Worm (Caenorhabditis elegans) whole organism, late embryonic: ENCODE results near the gene ZK353.4.

ENCODE experiments used
- K02D7.2 ChIP-seq: sonication (generic microtip); optimal IDR thresholded peaks from 2 replicates; lab custom pipeline; 2017; ENCODE audit warnings: mild to moderate bottlenecking, missing genetic modification characterization, missing compliant biosample characterization
- K09A11.1 ChIP-seq: sonication (generic microtip); optimal IDR thresholded peaks from 2 replicates; lab custom pipeline; 2017; ENCODE audit warnings: antibody characterized with exemption, mild to moderate bottlenecking, missing genetic modification characterization, missing compliant biosample characterization; ENCODE audit not compliant: insufficient read depth
- ahr-1 ChIP-seq: sonication (generic microtip); optimal IDR thresholded peaks from 2 replicates; lab custom pipeline; 2016; ENCODE audit warnings: missing genetic modification characterization, missing compliant biosample characterization
- ceh-14 ChIP-seq: sonication (generic microtip); optimal IDR thresholded peaks from 2 replicates; lab custom pipeline; 2016; ENCODE audit warnings: missing genotype, missing genetic modification characterization, missing compliant biosample characterization
- ceh-2 ChIP-seq: sonication (generic microtip); optimal IDR thresholded peaks from 2 replicates; lab custom pipeline; 2016; ENCODE audit warnings: missing genotype, missing genetic modification characterization, missing compliant biosample characterization
- ceh-22 ChIP-seq: sonication (generic microtip); optimal IDR thresholded peaks from 2 replicates; lab custom pipeline; 2017; ENCODE audit warnings: missing biosample characterization, missing genetic modification characterization
- ceh-31 ChIP-seq: sonication (generic microtip); optimal IDR thresholded peaks from 2 replicates; lab custom pipeline; 2016; ENCODE audit warnings: missing genetic modification characterization, missing compliant biosample characterization
- ceh-45 ChIP-seq: fragments of 200-800 bp; sonication (Bioruptor generic); IDR thresholded peaks from 2 replicates; pipeline ENCODE4 v1.3.6; 2022; ENCODE audit warnings: missing genetic modification reagents, missing genetic modification characterization, missing compliant biosample characterization
- ceh-9 ChIP-seq: sonication (generic microtip); optimal IDR thresholded peaks from 2 replicates; lab custom pipeline; 2016; ENCODE audit warnings: mild to moderate bottlenecking, missing genetic modification characterization, inconsistent platforms, missing compliant biosample characterization
- che-1 ChIP-seq: sonication (generic microtip); optimal IDR thresholded peaks from 2 replicates; lab custom pipeline; 2016; ENCODE audit warnings: mild to moderate bottlenecking, missing genetic modification characterization, missing compliant biosample characterization
- fkh-10 ChIP-seq: fragments of 150-350 bp; optimal IDR thresholded peaks from 2 replicates; lab custom pipeline; 2014; ENCODE audit warnings: missing biosample characterization, missing genetic modification reagents, missing genetic modification characterization
- fkh-6 ChIP-seq: sonication (generic microtip); optimal IDR thresholded peaks from 2 replicates; lab custom pipeline; 2016; ENCODE audit warnings: missing genetic modification characterization, missing compliant biosample characterization
- gmeb-2 ChIP-seq: sonication (generic microtip); optimal IDR thresholded peaks from 2 replicates; lab custom pipeline; 2016; ENCODE audit warnings: missing genetic modification characterization, inconsistent platforms, missing compliant biosample characterization
- hlh-13 ChIP-seq: fragments of 200-800 bp; sonication (Bioruptor generic); optimal IDR thresholded peaks from 2 replicates; lab custom pipeline; 2018; ENCODE audit warnings: mild to moderate bottlenecking, missing genetic modification characterization, missing compliant biosample characterization
- hlh-30 ChIP-seq: sonication (generic microtip); optimal IDR thresholded peaks from 2 replicates; lab custom pipeline; 2017; ENCODE audit warnings: antibody characterized with exemption, missing genetic modification characterization, missing compliant biosample characterization; ENCODE audit not compliant: insufficient read depth
- hlh-8 ChIP-seq: sonication (generic microtip); optimal IDR thresholded peaks from 2 replicates; lab custom pipeline; 2016; ENCODE audit warnings: missing genotype, missing genetic modification characterization, missing compliant biosample characterization
- mec-3 ChIP-seq: sonication (generic microtip); optimal IDR thresholded peaks from 2 replicates; lab custom pipeline; 2016; ENCODE audit warnings: borderline replicate concordance, missing genetic modification characterization, missing compliant biosample characterization
- nfya-1 ChIP-seq: sonication (generic microtip); optimal IDR thresholded peaks from 2 replicates; lab custom pipeline; 2017; ENCODE audit warnings: missing genetic modification characterization, mild to moderate bottlenecking, missing compliant biosample characterization, antibody characterized with exemption, moderate library complexity
- nhr-11 ChIP-seq: fragments of 150-350 bp; optimal IDR thresholded peaks from 2 replicates; lab custom pipeline; 2014; ENCODE audit warnings: missing biosample characterization, missing genetic modification characterization
- nhr-232 ChIP-seq: sonication (generic microtip); optimal IDR thresholded peaks from 2 replicates; lab custom pipeline; 2016; ENCODE audit warnings: missing genetic modification characterization, missing compliant biosample characterization
- npax-4 ChIP-seq: sonication (generic microtip); optimal IDR thresholded peaks from 2 replicates; lab custom pipeline; 2016; ENCODE audit warnings: missing genetic modification characterization, missing compliant biosample characterization
- pat-9 ChIP-seq: fragments of 200-800 bp; sonication (Bioruptor generic); optimal IDR thresholded peaks from 2 replicates; lab custom pipeline; 2018; ENCODE audit warnings: mild to moderate bottlenecking, missing genetic modification characterization, moderate library complexity, missing compliant biosample characterization
- pax-1 ChIP-seq: fragments of 150-350 bp; optimal IDR thresholded peaks from 2 replicates; lab custom pipeline; 2014; ENCODE audit warnings: missing biosample characterization, missing genetic modification characterization
- pha-4 ChIP-seq: fragments of 150-350 bp; optimal IDR thresholded peaks from 2 replicates; lab custom pipeline; 2018; ENCODE audit warnings: missing biosample characterization, missing genetic modification reagents, missing genetic modification characterization
- rnt-1 ChIP-seq: sonication (generic microtip); optimal IDR thresholded peaks from 2 replicates; lab custom pipeline; 2016; ENCODE audit warnings: missing genetic modification characterization, missing compliant biosample characterization
- sox-2 ChIP-seq: fragments of 200-800 bp; sonication (Bioruptor generic); IDR thresholded peaks from 2 replicates; pipeline ENCODE4 v1.3.6; 2022; ENCODE audit warnings: missing genetic modification reagents, missing genetic modification characterization, missing compliant biosample characterization
- sox-4 ChIP-seq: sonication (generic microtip); optimal IDR thresholded peaks from 2 replicates; lab custom pipeline; 2017; ENCODE audit warnings: mild to moderate bottlenecking, missing genetic modification characterization, inconsistent platforms, missing compliant biosample characterization
- syd-9 ChIP-seq: sonication (generic microtip); optimal IDR thresholded peaks from 2 replicates; lab custom pipeline; 2016; ENCODE audit warnings: mild to moderate bottlenecking, missing genetic modification characterization, moderate library complexity, missing compliant biosample characterization
- tbx-7 ChIP-seq: sonication (generic microtip); optimal IDR thresholded peaks from 2 replicates; lab custom pipeline; 2016; ENCODE audit warnings: missing genotype, missing genetic modification characterization, missing compliant biosample characterization
- unc-3 ChIP-seq, 2 experiments: fragments of 200-800 bp in 1 of 2; sonication (Bioruptor generic) in 1 of 2; sonication (generic microtip) in 1 of 2; conservative IDR thresholded peaks in 1 of 2; optimal IDR thresholded peaks in 1 of 2; 2 replicates each; pipeline versions ENCODE4 v1.3.6 to Lab custom; 2016 to 2022; ENCODE audit warnings: missing compliant biosample characterization in 2 of 2, missing genetic modification characterization in 2 of 2, missing genetic modification reagents in 1 of 2
- unc-86 ChIP-seq: sonication (generic microtip); optimal IDR thresholded peaks from 2 replicates; lab custom pipeline; 2016; ENCODE audit warnings: missing genetic modification characterization, missing compliant biosample characterization
- ztf-16 ChIP-seq: sonication (generic microtip); optimal IDR thresholded peaks from 2 replicates; lab custom pipeline; 2017; ENCODE audit warnings: missing genetic modification characterization, missing compliant biosample characterization

ZK353.4 gene

ce11 chrIII:8375000-8375399 is 14.4 kb downstream of the ZK353.4 start, which contains the start of gene met-2:
TSS of gene met-2 (plus strand) at chrIII:8375300.
- TF ChIP-seq fkh-6 (tag; lab: Kevin White, UChicago) (no peak), ceh-45 (GFP tag; lab: Robert Waterston, UW) (no peak), nfya-1 (tag; lab: Kevin White, UChicago) (no peak), hlh-13 (GFP tag; lab: Kevin White, UChicago) (no peak), sox-2 (GFP tag; lab: Robert Waterston, UW) (no peak)
- TF ChIP-seq, all 69 proteins: peak for 0

DNA sequence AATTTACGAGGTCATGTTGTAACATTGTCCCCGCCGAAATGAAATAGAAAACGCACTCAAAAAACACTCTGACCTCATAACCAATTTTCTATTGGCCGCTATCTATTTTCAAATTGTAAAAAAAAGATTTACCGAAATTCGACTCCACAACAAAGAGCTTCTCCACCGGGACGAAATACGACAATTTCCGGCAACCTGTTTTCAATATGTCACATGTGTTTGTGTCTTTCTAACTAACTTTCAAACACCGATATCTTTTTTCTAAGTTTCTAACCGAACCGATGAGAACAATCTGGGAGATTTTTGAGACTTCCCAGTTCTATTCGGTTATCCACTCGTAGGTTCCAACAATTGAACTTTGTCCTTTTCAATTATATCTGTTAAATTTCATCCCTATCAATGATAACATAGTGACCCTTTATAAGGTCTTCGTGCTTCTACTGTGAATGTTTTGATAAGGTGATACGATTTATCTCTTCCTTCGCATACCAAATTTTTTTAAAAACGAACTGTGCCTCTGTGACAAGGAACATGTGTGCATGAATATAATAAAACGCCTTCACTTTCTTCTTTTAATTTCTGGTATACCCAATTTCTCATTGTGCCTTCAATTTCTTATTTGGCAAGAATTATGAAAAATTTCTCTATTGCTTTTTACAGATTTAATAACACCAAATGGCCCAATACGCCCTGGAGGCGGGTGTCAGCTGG is 17.7 kb downstream of the ZK353.4 start, which contains the start of gene lmbr-1:
TSS of gene lmbr-1 (plus strand) at position 661 of the 711 bp plus-strand sequence.
- TF ChIP-seq unc-86 (tag; lab: Kevin White, UChicago) (no peak), ceh-9 (tag; lab: Kevin White, UChicago) (no peak)

DNA sequence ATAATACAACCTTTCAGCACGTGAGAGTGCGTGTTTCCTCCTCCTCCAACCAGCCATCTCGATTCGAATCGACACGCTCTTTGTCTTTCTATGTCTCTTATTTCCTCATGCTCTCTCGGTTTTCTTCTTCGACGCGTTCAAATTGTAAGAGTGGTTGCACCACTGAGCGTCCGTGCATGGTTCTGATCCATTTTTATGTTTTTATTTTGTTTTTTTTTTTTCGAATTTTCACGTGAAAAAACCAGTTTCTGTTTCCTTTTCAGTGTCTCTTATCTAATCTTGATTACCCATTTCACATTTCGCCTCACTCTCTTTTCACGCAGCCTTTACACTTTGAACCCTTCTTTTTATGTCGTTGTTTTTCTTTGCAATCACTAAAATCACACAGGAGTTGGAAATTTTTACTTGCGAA is 18.6 kb downstream of the ZK353.4 start:
- TF ChIP-seq nfya-1 (tag; lab: Kevin White, UChicago): peak; percentile 57
- TF ChIP-seq nhr-232 (tag; lab: Kevin White, UChicago): no peak
- TF ChIP-seq ahr-1 (tag; lab: Kevin White, UChicago): no peak
- TF ChIP-seq rnt-1 (tag; lab: Kevin White, UChicago): no peak
- peak; percentile 20 for TF ChIP-seq hlh-30 (tag; lab: Kevin White, UChicago)
- no peak for TF ChIP-seq ceh-22 (tag; lab: Kevin White, UChicago)
- peak; percentile 1 for TF ChIP-seq ceh-31 (tag; lab: Kevin White, UChicago)
- no peak for TF ChIP-seq sox-4 (tag; lab: Kevin White, UChicago)
- TF ChIP-seq nhr-11: no peak

DNA sequence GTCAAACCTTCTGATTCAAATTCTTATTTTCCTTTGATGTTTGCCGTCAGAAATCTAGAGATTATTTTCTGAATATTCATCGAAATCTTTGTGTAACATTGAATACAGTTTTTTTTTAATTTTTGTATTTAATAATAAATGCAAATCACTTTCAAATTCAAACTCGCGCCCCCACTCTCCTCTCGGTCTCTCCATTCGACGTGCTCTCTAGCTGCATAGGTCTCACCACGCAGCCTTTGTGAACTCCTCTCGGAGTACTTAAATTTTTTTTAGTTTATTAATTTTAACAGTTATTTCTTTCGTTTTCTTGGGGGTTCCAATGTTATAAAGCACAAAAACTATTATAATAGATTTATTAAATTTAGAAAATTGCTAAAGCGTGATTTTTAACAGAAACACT is 19.3 kb downstream of the ZK353.4 start:
- no peak for TF ChIP-seq gmeb-2 (tag; lab: Kevin White, UChicago)
- TF ChIP-seq sox-4 (tag; lab: Kevin White, UChicago): no peak
- TF ChIP-seq npax-4: no peak
- no peak for TF ChIP-seq ceh-2 (tag; lab: Kevin White, UChicago)

ce11 chrIII:8369172-8369571 is 20.3 kb downstream of the ZK353.4 start:
- TF ChIP-seq mec-3 (tag; lab: Kevin White, UChicago): no peak
- no peak for TF ChIP-seq che-1 (tag; lab: Kevin White, UChicago)
- TF ChIP-seq hlh-8 (tag; lab: Kevin White, UChicago): no peak
- TF ChIP-seq pat-9 (tag; lab: Kevin White, UChicago): no peak

- TF ChIP-seq K02D7.2 (tag; lab: Kevin White, UChicago): no peak
- no peak for TF ChIP-seq ceh-14 (tag; lab: Kevin White, UChicago)
- TF ChIP-seq nhr-232 (tag; lab: Kevin White, UChicago): no peak
- TF ChIP-seq ceh-45 (GFP tag; lab: Robert Waterston, UW): no peak
- no peak for TF ChIP-seq tbx-7 (tag; lab: Kevin White, UChicago)
- TF ChIP-seq pha-4 (tag; lab: Kevin White, UChicago): no peak
- TF ChIP-seq fkh-10: no peak
- no peak for TF ChIP-seq K09A11.1 (tag; lab: Kevin White, UChicago)
- TF ChIP-seq pat-9 (tag; lab: Kevin White, UChicago): no peak
- no peak for TF ChIP-seq syd-9 (tag; lab: Kevin White, UChicago)
- no peak for TF ChIP-seq ztf-16
- no peak for TF ChIP-seq unc-3 (GFP tag; conservative IDR thresholded peaks at IDR 0.05; lab: Robert Waterston, UW)
- no peak for TF ChIP-seq unc-3 (tag; optimal IDR thresholded peaks at IDR 0.05; lab: Kevin White, UChicago)
- no peak for TF ChIP-seq pax-1 (tag; lab: Kevin White, UChicago)
Observed at ce11 chrIII:8368619-8369018, 20.8 kb downstream of the ZK353.4 start, which contains the start of gene R05D3.9. TSS of gene R05D3.9 (minus strand) at chrIII:8368719.
